Fruit fly (Drosophila melanogaster) whole organism, prepupa: ENCODE measurements around the gene CG7289.

Source experiments
- Blimp-1 ChIP-seq: fragments of 200-800 bp; sonication (Bioruptor generic); optimal IDR thresholded peaks from 3 replicates; lab custom pipeline; 2017; ENCODE audit warnings: missing biosample characterization, missing genetic modification characterization, mild to moderate bottlenecking, moderate library complexity, missing genetic modification reagents
- CG10631 ChIP-seq: fragments of 200-800 bp; sonication (Bioruptor generic); optimal IDR thresholded peaks from 2 replicates; lab custom pipeline; 2016; ENCODE audit warnings: missing biosample characterization, missing genetic modification characterization
- CG11902 ChIP-seq: fragments of 200-800 bp; sonication (Bioruptor generic); optimal IDR thresholded peaks from 3 replicates; lab custom pipeline; 2016; ENCODE audit warnings: missing biosample characterization, missing genetic modification characterization
- CG1621 ChIP-seq: fragments of 200-800 bp; sonication (Bioruptor generic); optimal IDR thresholded peaks from 3 replicates; lab custom pipeline; 2018; ENCODE audit warnings: missing biosample characterization, mild to moderate bottlenecking, missing genetic modification characterization
- CG16779 ChIP-seq: fragments of 200-800 bp; sonication (Bioruptor generic); optimal IDR thresholded peaks from 3 replicates; lab custom pipeline; 2017; ENCODE audit warnings: missing biosample characterization, mild to moderate bottlenecking, missing genetic modification characterization
- CG3032 ChIP-seq: fragments of 200-800 bp; optimal IDR thresholded peaks from 2 replicates; lab custom pipeline; 2019; ENCODE audit warnings: missing biosample characterization, mild to moderate bottlenecking, missing genetic modification characterization, moderate library complexity
- CG31627 ChIP-seq: fragments of 200-800 bp; sonication (Bioruptor generic); optimal IDR thresholded peaks from 3 replicates; lab custom pipeline; 2016; ENCODE audit warnings: missing biosample characterization, missing genetic modification characterization
- CG32006 ChIP-seq: fragments of 200-800 bp; sonication (Bioruptor generic); optimal IDR thresholded peaks from 3 replicates; lab custom pipeline; 2017; ENCODE audit warnings: missing biosample characterization, mild to moderate bottlenecking, missing genetic modification characterization
- CG3919 ChIP-seq: fragments of 200-800 bp; sonication (Bioruptor generic); optimal IDR thresholded peaks from 3 replicates; lab custom pipeline; 2016; ENCODE audit warnings: missing biosample characterization, missing genetic modification characterization
- CG4318 ChIP-seq: fragments of 200-800 bp; sonication (Bioruptor generic); optimal IDR thresholded peaks from 3 replicates; lab custom pipeline; 2017; ENCODE audit warnings: missing biosample characterization, mild to moderate bottlenecking, missing genetic modification characterization
- CG6792 ChIP-seq: fragments of 200-800 bp; sonication (Bioruptor generic); optimal IDR thresholded peaks from 3 replicates; lab custom pipeline; 2016; ENCODE audit warnings: missing biosample characterization, missing genetic modification characterization
- CG6808 ChIP-seq: fragments of 200-800 bp; sonication (Bioruptor generic); optimal IDR thresholded peaks from 3 replicates; lab custom pipeline; 2017; ENCODE audit warnings: missing biosample characterization, missing genetic modification characterization, mild to moderate bottlenecking, moderate library complexity, missing genetic modification reagents
- CG6854 ChIP-seq: fragments of 200-800 bp; sonication (Bioruptor generic); optimal IDR thresholded peaks from 2 replicates; lab custom pipeline; 2017; ENCODE audit warnings: missing biosample characterization, mild to moderate bottlenecking, missing genetic modification characterization
- CG7368 ChIP-seq: fragments of 200-800 bp; sonication (Bioruptor generic); optimal IDR thresholded peaks from 3 replicates; lab custom pipeline; 2016; ENCODE audit warnings: missing biosample characterization, missing genetic modification characterization
- CG8632 ChIP-seq: fragments of 200-800 bp; sonication (Bioruptor generic); optimal IDR thresholded peaks from 3 replicates; lab custom pipeline; 2016; ENCODE audit warnings: missing biosample characterization, missing genetic modification characterization
- CG9139 ChIP-seq: fragments of 200-800 bp; sonication (Bioruptor generic); optimal IDR thresholded peaks from 3 replicates; lab custom pipeline; 2017; ENCODE audit warnings: missing biosample characterization, mild to moderate bottlenecking, missing genetic modification characterization
- Eip75B ChIP-seq: fragments of 200-800 bp; sonication (Bioruptor generic); optimal IDR thresholded peaks from 3 replicates; lab custom pipeline; 2016; ENCODE audit warnings: missing biosample characterization, missing genetic modification characterization
- Eip93F ChIP-seq: fragments of 200-800 bp; sonication (Bioruptor generic); optimal IDR thresholded peaks from 2 replicates; lab custom pipeline; 2016; ENCODE audit warnings: missing biosample characterization, mild to moderate bottlenecking, missing genetic modification characterization
- Ets96B ChIP-seq: fragments of 200-800 bp; optimal IDR thresholded peaks from 2 replicates; lab custom pipeline; 2019; ENCODE audit warnings: missing biosample characterization, mild to moderate bottlenecking, missing genetic modification characterization, moderate library complexity
- Gug ChIP-seq: fragments of 200-800 bp; sonication (Bioruptor generic); IDR thresholded peaks from 2 replicates; pipeline ENCODE4 v1.3.6; 2022; ENCODE audit warnings: missing biosample characterization, missing genetic modification characterization
- Hr4 ChIP-seq: fragments of 200-800 bp; sonication (Bioruptor generic); optimal IDR thresholded peaks from 3 replicates; lab custom pipeline; 2016; ENCODE audit warnings: missing biosample characterization, missing genetic modification characterization
- Lpt ChIP-seq: fragments of 200-800 bp; sonication (Bioruptor generic); optimal IDR thresholded peaks from 3 replicates; lab custom pipeline; 2016; ENCODE audit warnings: missing biosample characterization, missing genetic modification characterization
- Sox102F ChIP-seq: fragments of 200-800 bp; sonication (Bioruptor generic); optimal IDR thresholded peaks from 2 replicates; lab custom pipeline; 2016; ENCODE audit warnings: missing biosample characterization, mild to moderate bottlenecking, missing genetic modification characterization
- achi ChIP-seq: fragments of 200-800 bp; sonication (Bioruptor generic); optimal IDR thresholded peaks from 3 replicates; lab custom pipeline; 2016; ENCODE audit warnings: missing biosample characterization, missing genetic modification characterization
- dac ChIP-seq: fragments of 200-800 bp; sonication (Bioruptor generic); optimal IDR thresholded peaks from 2 replicates; lab custom pipeline; 2017; ENCODE audit warnings: missing biosample characterization, mild to moderate bottlenecking, missing genetic modification characterization
- dsx ChIP-seq: fragments of 200-800 bp; optimal IDR thresholded peaks from 3 replicates; lab custom pipeline; 2019; ENCODE audit warnings: missing biosample characterization, mild to moderate bottlenecking, missing genetic modification characterization, moderate library complexity; ENCODE audit not compliant: poor library complexity, severe bottlenecking
- eg ChIP-seq: fragments of 200-800 bp; sonication (Bioruptor generic); IDR thresholded peaks from 3 replicates; pipeline ENCODE4 v1.3.6; 2022; ENCODE audit warnings: missing biosample characterization, missing genetic modification characterization
- esn ChIP-seq: fragments of 200-800 bp; sonication (Bioruptor generic); optimal IDR thresholded peaks from 2 replicates; lab custom pipeline; 2016; ENCODE audit warnings: missing biosample characterization, mild to moderate bottlenecking, missing genetic modification characterization, moderate library complexity
- fd59A ChIP-seq: fragments of 200-800 bp; sonication (Bioruptor generic); optimal IDR thresholded peaks from 2 replicates; lab custom pipeline; 2017; ENCODE audit warnings: missing biosample characterization, mild to moderate bottlenecking, missing genetic modification characterization, missing genetic modification reagents
- fd85E ChIP-seq: fragments of 200-800 bp; sonication (Bioruptor generic); optimal IDR thresholded peaks from 3 replicates; lab custom pipeline; 2016; ENCODE audit warnings: missing biosample characterization, missing genetic modification characterization
- fkh ChIP-seq: fragments of 200-800 bp; sonication (Bioruptor generic); optimal IDR thresholded peaks from 3 replicates; lab custom pipeline; 2017; ENCODE audit warnings: missing biosample characterization, mild to moderate bottlenecking, missing genetic modification characterization, moderate library complexity
- topi ChIP-seq: fragments of 200-800 bp; sonication (Bioruptor generic); optimal IDR thresholded peaks from 3 replicates; lab custom pipeline; 2016; ENCODE audit warnings: missing biosample characterization, missing genetic modification characterization
- vri ChIP-seq: fragments of 200-800 bp; sonication (Bioruptor generic); optimal IDR thresholded peaks from 3 replicates; lab custom pipeline; 2016; ENCODE audit warnings: missing biosample characterization, mild to moderate bottlenecking, missing genetic modification characterization

CG7289 gene

dm6 chr2L:1989278-1989918 is 7.4 kb downstream of the CG7289 start (continued):
- TF ChIP-seq CG6792 (GFP tag; lab: Kevin White, UChicago) (no peak), CG11902 (GFP tag; lab: Kevin White, UChicago) (no peak), CG6808 (peak; percentile 15), fd59A (GFP tag; lab: Kevin White, UChicago) (no peak)
- TF ChIP-seq, all 60 proteins: peak for 15

DNA sequence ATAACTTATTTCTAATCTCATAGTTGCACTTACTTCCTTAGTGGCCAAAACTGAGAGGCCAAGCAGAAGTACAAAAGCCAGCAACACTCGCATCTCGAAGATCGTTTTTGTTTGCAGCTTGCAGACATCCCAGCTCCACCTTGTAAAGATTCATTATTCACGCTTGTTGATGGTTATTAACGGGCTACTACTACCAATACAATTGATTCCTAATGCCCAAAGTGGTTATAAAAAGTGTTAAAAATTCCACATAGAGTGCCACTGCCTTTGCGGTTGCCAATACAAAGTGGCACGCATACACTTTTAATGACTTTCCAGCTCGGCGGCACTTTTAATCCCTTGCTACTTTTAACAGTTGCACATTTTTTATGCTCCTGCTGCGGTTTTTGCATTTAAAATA is 10.0 kb downstream of the CG7289 start, which contains the start of gene Obp22a:
Gene Obp22a, minus strand, starts transcription at position 101 of the 400 bp plus-strand sequence.
- no peak for TF ChIP-seq dsx (GFP tag; lab: Kevin White, UChicago)
- no peak for TF ChIP-seq CG4318 (GFP tag; lab: Kevin White, UChicago)
- TF ChIP-seq CG11902 (GFP tag; lab: Kevin White, UChicago), result no peak
- no peak for TF ChIP-seq CG8632 (GFP tag; lab: Kevin White, UChicago)
- TF ChIP-seq CG7368, result no peak
- TF ChIP-seq CG3919 (GFP tag; lab: Kevin White, UChicago), result no peak
- TF ChIP-seq Hr4 (GFP tag; lab: Kevin White, UChicago), result no peak
- no peak for TF ChIP-seq Blimp-1
- TF ChIP-seq eg (GFP tag; lab: Robert Waterston, UW), result no peak
- no peak for TF ChIP-seq CG1621 (tag; lab: Kevin White, UChicago)
- TF ChIP-seq CG3032 (tag; lab: Kevin White, UChicago), result no peak
- no peak for TF ChIP-seq vri (GFP tag; lab: Kevin White, UChicago)
- no peak for TF ChIP-seq esn (GFP tag; lab: Kevin White, UChicago)
- TF ChIP-seq Sox102F (GFP tag; lab: Kevin White, UChicago), result no peak
- TF ChIP-seq topi (GFP tag; lab: Kevin White, UChicago), result no peak

dm6 chr2L:2006082-2006669 is 24.2 kb downstream of the CG7289 start, which contains the start of gene CG33543:
Gene CG33543 (minus strand): TSS chr2L:2006313.
- TF ChIP-seq achi (GFP tag; lab: Kevin White, UChicago) (no peak), CG31627 (GFP tag; lab: Kevin White, UChicago) (no peak), CG3032 (tag; lab: Kevin White, UChicago) (no peak), CG6854 (GFP tag; lab: Kevin White, UChicago) (no peak), Eip75B (GFP tag; lab: Kevin White, UChicago) (no peak), topi (GFP tag; lab: Kevin White, UChicago) (no peak), CG9139 (GFP tag; lab: Kevin White, UChicago) (no peak), eg (GFP tag; lab: Robert Waterston, UW) (no peak), CG16779 (no peak), CG32006 (GFP tag; lab: Kevin White, UChicago) (no peak), Hr4 (GFP tag; lab: Kevin White, UChicago) (no peak), Lpt (GFP tag; lab: Kevin White, UChicago) (no peak), CG10631 (GFP tag; lab: Kevin White, UChicago) (no peak), fd85E (GFP tag; lab: Kevin White, UChicago) (no peak)

dm6 chr2L:2007093-2007492 is 25.1 kb downstream of the CG7289 start, which contains the start of gene CG15353:
Gene CG15353 (minus strand): TSS chr2L:2007193.
- TF ChIP-seq dac (GFP tag; lab: Kevin White, UChicago) (no peak), fkh (GFP tag; lab: Kevin White, UChicago) (no peak), Ets96B (tag; lab: Kevin White, UChicago) (no peak), eg (GFP tag; lab: Robert Waterston, UW) (no peak), fd85E (GFP tag; lab: Kevin White, UChicago) (no peak), CG16779 (no peak), dsx (GFP tag; lab: Kevin White, UChicago) (no peak), CG9139 (GFP tag; lab: Kevin White, UChicago) (no peak), Eip93F (no peak), Gug (no peak), Sox102F (GFP tag; lab: Kevin White, UChicago) (no peak)
